Worm (Caenorhabditis elegans): ENCODE data around the gene hlh-12.

The hlh-12 gene

ce11 chrIV:8496263-8496662, 17.0 kb upstream of the hlh-12 start, which contains the start of gene C28C12.12:
Gene C28C12.12, minus strand, starts transcription at chrIV:8496363.
- no peak for TF ChIP-seq nhr-25 (tag; optimal IDR thresholded peaks at IDR 0.05)
- no peak for TF ChIP-seq egl-5 (tag; optimal IDR thresholded peaks at IDR 0.05)
- no peak for TF ChIP-seq mml-1 (tag; optimal IDR thresholded peaks at IDR 0.05)
- no peak for TF ChIP-seq elt-3 (tag; optimal IDR thresholded peaks at IDR 0.05)
- TF ChIP-seq tbx-2 (tag; optimal IDR thresholded peaks at IDR 0.05) = no peak
- no peak for TF ChIP-seq ceh-28 (tag; optimal IDR thresholded peaks at IDR 0.05)
- no peak for TF ChIP-seq ztf-4 (tag; optimal IDR thresholded peaks at IDR 0.05)
- TF ChIP-seq daf-12 (tag; optimal IDR thresholded peaks at IDR 0.05) = no peak

- TF ChIP-seq elt-1 (tag; optimal IDR thresholded peaks at IDR 0.05) (no peak), fkh-2 (tag; optimal IDR thresholded peaks at IDR 0.05) (no peak), ama-1 (optimal IDR thresholded peaks at IDR 0.05) (no peak), ceh-16 (tag; optimal IDR thresholded peaks at IDR 0.05) (no peak), pha-4 (tag; optimal IDR thresholded peaks at IDR 0.05) (no peak), nhr-76 (tag; optimal IDR thresholded peaks at IDR 0.05) (no peak), skn-1 (tag; optimal IDR thresholded peaks at IDR 0.05) (no peak), R02D3.7 (tag; optimal IDR thresholded peaks at IDR 0.05) (no peak), fkh-10 (GFP tag; optimal IDR thresholded peaks at IDR 0.05) (no peak), lin-15B (tag; optimal IDR thresholded peaks at IDR 0.05) (no peak), pqm-1 (tag; optimal IDR thresholded peaks at IDR 0.05) (no peak), jun-1 (tag; optimal IDR thresholded peaks at IDR 0.05) (no peak)
Measured at ce11 chrIV:8492242-8492641, 13.0 kb upstream of the hlh-12 start, which contains the start of gene sru-7. Gene sru-7, plus strand, starts transcription at chrIV:8492542.

- TF ChIP-seq elt-3 (tag; optimal IDR thresholded peaks at IDR 0.05) = no peak
- TF ChIP-seq pha-4 (tag; optimal IDR thresholded peaks at IDR 0.05) = no peak
- no peak for TF ChIP-seq unc-62 (GFP tag; optimal IDR thresholded peaks at IDR 0.05)
- no peak for TF ChIP-seq jun-1 (tag; optimal IDR thresholded peaks at IDR 0.05)
- TF ChIP-seq ceh-28 (tag; optimal IDR thresholded peaks at IDR 0.05) = no peak
- TF ChIP-seq mdl-1 (tag; optimal IDR thresholded peaks at IDR 0.05) = no peak
- no peak for TF ChIP-seq mml-1 (tag; optimal IDR thresholded peaks at IDR 0.05)
Measured at ce11 chrIV:8489915-8490314, 10.7 kb upstream of the hlh-12 start, which contains the start of gene srlf-2. Gene srlf-2, plus strand, starts transcription at chrIV:8490215.

- TF ChIP-seq sea-2 (GFP tag; optimal IDR thresholded peaks at IDR 0.05) = no peak
- TF ChIP-seq fkh-2 (tag; optimal IDR thresholded peaks at IDR 0.05) = no peak
- TF ChIP-seq ztf-11 (tag; optimal IDR thresholded peaks at IDR 0.05) = no peak
- TF ChIP-seq ceh-9 (tag; optimal IDR thresholded peaks at IDR 0.05) = no peak
- no peak for TF ChIP-seq nfya-1 (tag; optimal IDR thresholded peaks at IDR 0.05; ENCODE audit: insufficient read depth)
- no peak for TF ChIP-seq lsy-12 (tag; optimal IDR thresholded peaks at IDR 0.05)
- no peak for TF ChIP-seq snpc-4 (tag; optimal IDR thresholded peaks at IDR 0.05)
- no peak for TF ChIP-seq nhr-43 (tag; optimal IDR thresholded peaks at IDR 0.05; ENCODE audit: poor library complexity, severe bottlenecking)
- TF ChIP-seq nhr-23 (tag; optimal IDR thresholded peaks at IDR 0.05) = no peak
Measured at ce11 chrIV:8488043-8488442, 8.8 kb upstream of the hlh-12 start.

ce11 chrIV:8487183-8487582, 7.9 kb upstream of the hlh-12 start, which contains the start of gene srlf-3:
Gene srlf-3, plus strand, starts transcription at chrIV:8487483.
- no peak for TF ChIP-seq skn-1 (tag; optimal IDR thresholded peaks at IDR 0.05)
- no peak for TF ChIP-seq ceh-28 (tag; optimal IDR thresholded peaks at IDR 0.05)
- no peak for TF ChIP-seq ztf-4 (tag; optimal IDR thresholded peaks at IDR 0.05)
- TF ChIP-seq nhr-43 (tag; optimal IDR thresholded peaks at IDR 0.05; ENCODE audit: poor library complexity, severe bottlenecking) = no peak
- TF ChIP-seq mdl-1 (tag; optimal IDR thresholded peaks at IDR 0.05) = no peak
- no peak for TF ChIP-seq elt-2 (tag; optimal IDR thresholded peaks at IDR 0.05)
- TF ChIP-seq zag-1 (tag; optimal IDR thresholded peaks at IDR 0.05) = no peak
- no peak for TF ChIP-seq ZK546.5 (tag; optimal IDR thresholded peaks at IDR 0.05)
- no peak for TF ChIP-seq fkh-10 (GFP tag; optimal IDR thresholded peaks at IDR 0.05)
- no peak for TF ChIP-seq jun-1 (tag; optimal IDR thresholded peaks at IDR 0.05)
- TF ChIP-seq daf-12 (tag; optimal IDR thresholded peaks at IDR 0.05) = no peak
- no peak for TF ChIP-seq nhr-25 (tag; optimal IDR thresholded peaks at IDR 0.05)
- no peak for TF ChIP-seq mml-1 (tag; optimal IDR thresholded peaks at IDR 0.05)
- TF ChIP-seq ama-1 (optimal IDR thresholded peaks at IDR 0.05) = no peak

Data from whole organism, L3 larva.